Worm (Caenorhabditis elegans): ENCODE data around the gene F35H10.10.

DNA sequence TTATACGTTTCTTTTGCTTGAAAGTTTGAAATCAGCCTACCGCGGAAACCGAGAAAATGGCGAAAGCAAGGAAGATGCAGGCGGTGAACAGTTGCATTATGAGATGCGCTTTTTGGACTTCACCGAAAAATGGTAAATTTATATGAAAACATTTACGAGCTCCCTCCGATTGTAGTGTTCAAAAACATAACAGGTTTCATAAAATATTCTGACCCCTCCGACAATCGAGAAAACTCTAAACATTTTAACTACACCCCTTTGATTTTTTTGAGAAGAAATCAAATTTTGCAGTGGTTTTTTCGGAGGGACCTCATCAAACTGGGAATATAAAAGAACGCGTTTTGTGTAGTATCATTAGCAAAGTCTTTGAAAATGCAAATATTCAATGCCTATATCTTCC is 34.3 kb upstream of the F35H10.10 start, which contains the start of the genes F17E9.18 and F17E9.15:
- TF ChIP-seq pha-4 (tag; optimal IDR thresholded peaks at IDR 0.05) (no peak), F23B12.7 (tag; optimal IDR thresholded peaks at IDR 0.05; ENCODE audit: insufficient read depth) (no peak), gei-17 (GFP tag; optimal IDR thresholded peaks at IDR 0.05) (no peak), C06A6.2 (GFP tag; conservative IDR thresholded peaks at IDR 0.05) (no peak), nhr-27 (tag; optimal IDR thresholded peaks at IDR 0.05) (no peak), F33H1.4 (GFP tag; IDR thresholded peaks at IDR 0.05) (no peak)

All from whole organism, young adult.